Fruit fly (Drosophila melanogaster): ENCODE data around the gene Msh6.
A peak's percentile ranks its signal among the peaks of the same experiment; 100 is the strongest.

DNA sequence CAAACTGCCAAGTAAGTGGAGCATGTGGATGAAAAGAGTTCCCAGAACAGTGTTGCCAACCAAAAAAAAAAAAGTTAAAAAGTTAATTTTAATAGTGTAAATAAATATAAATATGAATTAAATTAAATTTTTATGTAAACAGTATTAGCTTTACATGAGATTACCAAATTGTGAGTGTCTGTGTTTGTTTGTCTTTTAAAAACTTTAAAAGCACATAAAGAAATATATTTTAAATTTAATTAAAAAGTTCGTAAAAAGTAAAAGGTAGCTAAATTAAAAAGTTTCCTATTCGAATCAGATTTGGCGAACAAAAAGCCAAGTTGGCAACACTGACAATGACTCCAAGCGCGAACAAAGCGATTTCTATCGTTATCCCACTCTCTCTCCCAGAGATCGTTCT, 49.4 kb downstream of the Msh6 start:
- TF ChIP-seq Eip93F (GFP tag; optimal IDR thresholded peaks at IDR 0.05) (no peak), Blimp-1 (GFP tag; optimal IDR thresholded peaks at IDR 0.05) (no peak), CG4318 (GFP tag; optimal IDR thresholded peaks at IDR 0.05) (peak; percentile 39), Ets96B (tag; optimal IDR thresholded peaks at IDR 0.05) (peak; percentile 39), esn (GFP tag; optimal IDR thresholded peaks at IDR 0.05) (peak; percentile 39), CG11762 (GFP tag; optimal IDR thresholded peaks at IDR 0.05; ENCODE audit: insufficient read depth) (no peak), CG11294 (GFP tag; IDR thresholded peaks at IDR 0.05) (no peak), CG6854 (GFP tag; optimal IDR thresholded peaks at IDR 0.05) (no peak), eg (GFP tag; IDR thresholded peaks at IDR 0.05) (no peak)
